Worm (Caenorhabditis elegans) whole organism, late embryonic: ENCODE data around the gene W08E12.2.
A peak's percentile ranks its signal among the peaks of the same experiment; 100 is the strongest.

Experiments
- C08G9.2 ChIP-seq: sonication (generic microtip); optimal IDR thresholded peaks from 2 replicates; lab custom pipeline; 2016; ENCODE audit warnings: mild to moderate bottlenecking, missing genetic modification characterization, moderate library complexity, missing compliant biosample characterization
- C38D4.7 ChIP-seq: fragments of 200-800 bp; sonication (Bioruptor generic); optimal IDR thresholded peaks from 2 replicates; lab custom pipeline; 2018; ENCODE audit warnings: mild to moderate bottlenecking, missing genetic modification characterization, moderate library complexity, missing compliant biosample characterization
- F13H6.1 ChIP-seq: sonication (generic microtip); optimal IDR thresholded peaks from 2 replicates; lab custom pipeline; 2016; ENCODE audit warnings: missing genetic modification characterization, missing compliant biosample characterization
- K09A11.1 ChIP-seq: sonication (generic microtip); optimal IDR thresholded peaks from 2 replicates; lab custom pipeline; 2017; ENCODE audit warnings: antibody characterized with exemption, mild to moderate bottlenecking, missing genetic modification characterization, missing compliant biosample characterization; ENCODE audit not compliant: insufficient read depth
- T23F11.4 ChIP-seq: fragments of 200-800 bp; sonication (Bioruptor generic); optimal IDR thresholded peaks from 2 replicates; lab custom pipeline; 2018; ENCODE audit warnings: mild to moderate bottlenecking, missing genetic modification characterization, missing compliant biosample characterization
- ahr-1 ChIP-seq: sonication (generic microtip); optimal IDR thresholded peaks from 2 replicates; lab custom pipeline; 2016; ENCODE audit warnings: missing genetic modification characterization, missing compliant biosample characterization
- ama-1 ChIP-seq: fragments of 150-350 bp; optimal IDR thresholded peaks from 2 replicates; lab custom pipeline; 2014
- ceh-14 ChIP-seq: sonication (generic microtip); optimal IDR thresholded peaks from 2 replicates; lab custom pipeline; 2016; ENCODE audit warnings: missing genotype, missing genetic modification characterization, missing compliant biosample characterization
- ceh-18 ChIP-seq: sonication (generic microtip); optimal IDR thresholded peaks from 2 replicates; lab custom pipeline; 2016; ENCODE audit warnings: missing genetic modification characterization, missing compliant biosample characterization
- ceh-19 ChIP-seq: fragments of 200-800 bp; sonication (Bioruptor generic); optimal IDR thresholded peaks from 2 replicates; lab custom pipeline; 2018; ENCODE audit warnings: mild to moderate bottlenecking, missing genetic modification characterization, missing compliant biosample characterization
- ceh-22 ChIP-seq: sonication (generic microtip); optimal IDR thresholded peaks from 2 replicates; lab custom pipeline; 2017; ENCODE audit warnings: missing biosample characterization, missing genetic modification characterization
- ceh-24 ChIP-seq: sonication (generic microtip); optimal IDR thresholded peaks from 2 replicates; lab custom pipeline; 2016; ENCODE audit warnings: mild to moderate bottlenecking, missing genetic modification characterization, missing compliant biosample characterization
- ceh-30 ChIP-seq: fragments of 150-350 bp; optimal IDR thresholded peaks from 2 replicates; lab custom pipeline; 2014; ENCODE audit warnings: missing biosample characterization, missing genetic modification characterization
- ceh-31 ChIP-seq: sonication (generic microtip); optimal IDR thresholded peaks from 2 replicates; lab custom pipeline; 2016; ENCODE audit warnings: missing genetic modification characterization, missing compliant biosample characterization
- ceh-34 ChIP-seq: sonication (generic microtip); optimal IDR thresholded peaks from 2 replicates; lab custom pipeline; 2016; ENCODE audit warnings: mild to moderate bottlenecking, missing genetic modification characterization, missing compliant biosample characterization
- ceh-6 ChIP-seq: fragments of 200-800 bp; sonication (Bioruptor generic); optimal IDR thresholded peaks from 2 replicates; lab custom pipeline; 2018; ENCODE audit warnings: mild to moderate bottlenecking, missing genetic modification characterization, missing compliant biosample characterization
- ceh-9 ChIP-seq: sonication (generic microtip); optimal IDR thresholded peaks from 2 replicates; lab custom pipeline; 2016; ENCODE audit warnings: mild to moderate bottlenecking, missing genetic modification characterization, inconsistent platforms, missing compliant biosample characterization
- che-1 ChIP-seq: sonication (generic microtip); optimal IDR thresholded peaks from 2 replicates; lab custom pipeline; 2016; ENCODE audit warnings: mild to moderate bottlenecking, missing genetic modification characterization, missing compliant biosample characterization
- elt-2 ChIP-seq: sonication (generic microtip); optimal IDR thresholded peaks from 2 replicates; lab custom pipeline; 2016; ENCODE audit warnings: missing genetic modification reagents, missing genetic modification characterization, missing compliant biosample characterization
- ets-4 ChIP-seq: sonication (generic microtip); optimal IDR thresholded peaks from 2 replicates; lab custom pipeline; 2016; ENCODE audit warnings: missing genetic modification characterization, missing compliant biosample characterization
- eyg-1 ChIP-seq: sonication (generic microtip); optimal IDR thresholded peaks from 2 replicates; lab custom pipeline; 2016; ENCODE audit warnings: missing genotype, missing genetic modification characterization, missing compliant biosample characterization
- fax-1 ChIP-seq: sonication (generic microtip); optimal IDR thresholded peaks from 2 replicates; lab custom pipeline; 2016; ENCODE audit warnings: missing genotype, missing genetic modification characterization, missing compliant biosample characterization
- fkh-10 ChIP-seq: fragments of 150-350 bp; optimal IDR thresholded peaks from 2 replicates; lab custom pipeline; 2014; ENCODE audit warnings: missing biosample characterization, missing genetic modification reagents, missing genetic modification characterization
- fkh-6 ChIP-seq: sonication (generic microtip); optimal IDR thresholded peaks from 2 replicates; lab custom pipeline; 2016; ENCODE audit warnings: missing genetic modification characterization, missing compliant biosample characterization
- gmeb-2 ChIP-seq: sonication (generic microtip); optimal IDR thresholded peaks from 2 replicates; lab custom pipeline; 2016; ENCODE audit warnings: missing genetic modification characterization, inconsistent platforms, missing compliant biosample characterization
- hlh-13 ChIP-seq: fragments of 200-800 bp; sonication (Bioruptor generic); optimal IDR thresholded peaks from 2 replicates; lab custom pipeline; 2018; ENCODE audit warnings: mild to moderate bottlenecking, missing genetic modification characterization, missing compliant biosample characterization
- lim-6 ChIP-seq: sonication (generic microtip); optimal IDR thresholded peaks from 2 replicates; lab custom pipeline; 2016; ENCODE audit warnings: missing genetic modification characterization, missing compliant biosample characterization
- lin-11 ChIP-seq: fragments of 200-800 bp; sonication (Bioruptor generic); optimal IDR thresholded peaks from 2 replicates; lab custom pipeline; 2018; ENCODE audit warnings: mild to moderate bottlenecking, missing genetic modification characterization, missing compliant biosample characterization
- madf-2 ChIP-seq: sonication (generic microtip); optimal IDR thresholded peaks from 2 replicates; lab custom pipeline; 2017; ENCODE audit warnings: missing genetic modification characterization, missing compliant biosample characterization
- mec-3 ChIP-seq: sonication (generic microtip); optimal IDR thresholded peaks from 2 replicates; lab custom pipeline; 2016; ENCODE audit warnings: borderline replicate concordance, missing genetic modification characterization, missing compliant biosample characterization
- nhr-11 ChIP-seq: fragments of 150-350 bp; optimal IDR thresholded peaks from 2 replicates; lab custom pipeline; 2014; ENCODE audit warnings: missing biosample characterization, missing genetic modification characterization
- odd-2 ChIP-seq: sonication (generic microtip); optimal IDR thresholded peaks from 2 replicates; lab custom pipeline; 2017; ENCODE audit warnings: antibody characterized with exemption, mild to moderate bottlenecking, missing genetic modification characterization, missing compliant biosample characterization
- pat-9 ChIP-seq: fragments of 200-800 bp; sonication (Bioruptor generic); optimal IDR thresholded peaks from 2 replicates; lab custom pipeline; 2018; ENCODE audit warnings: mild to moderate bottlenecking, missing genetic modification characterization, moderate library complexity, missing compliant biosample characterization
- pha-2 ChIP-seq: sonication (generic microtip); optimal IDR thresholded peaks from 2 replicates; lab custom pipeline; 2017; ENCODE audit warnings: mild to moderate bottlenecking, missing genetic modification characterization, missing compliant biosample characterization
- pha-4 ChIP-seq: fragments of 150-350 bp; optimal IDR thresholded peaks from 2 replicates; lab custom pipeline; 2018; ENCODE audit warnings: missing biosample characterization, missing genetic modification reagents, missing genetic modification characterization
- pros-1 ChIP-seq: fragments of 150-350 bp; optimal IDR thresholded peaks from 2 replicates; lab custom pipeline; 2014; ENCODE audit warnings: missing biosample characterization, missing genetic modification reagents, missing genetic modification characterization
- ref-2 ChIP-seq: sonication (generic microtip); optimal IDR thresholded peaks from 2 replicates; lab custom pipeline; 2016; ENCODE audit warnings: missing genetic modification characterization, missing compliant biosample characterization
- rnt-1 ChIP-seq: sonication (generic microtip); optimal IDR thresholded peaks from 2 replicates; lab custom pipeline; 2016; ENCODE audit warnings: missing genetic modification characterization, missing compliant biosample characterization
- sdc-2 ChIP-seq: sonication (generic microtip); optimal IDR thresholded peaks from 2 replicates; lab custom pipeline; 2016; ENCODE audit warnings: missing genotype, missing genetic modification characterization, missing compliant biosample characterization
- sox-2 ChIP-seq: fragments of 200-800 bp; sonication (Bioruptor generic); IDR thresholded peaks from 2 replicates; pipeline ENCODE4 v1.3.6; 2022; ENCODE audit warnings: missing genetic modification reagents, missing genetic modification characterization, missing compliant biosample characterization
- sox-4 ChIP-seq: sonication (generic microtip); optimal IDR thresholded peaks from 2 replicates; lab custom pipeline; 2017; ENCODE audit warnings: mild to moderate bottlenecking, missing genetic modification characterization, inconsistent platforms, missing compliant biosample characterization
- syd-9 ChIP-seq: sonication (generic microtip); optimal IDR thresholded peaks from 2 replicates; lab custom pipeline; 2016; ENCODE audit warnings: mild to moderate bottlenecking, missing genetic modification characterization, moderate library complexity, missing compliant biosample characterization
- tbx-2 ChIP-seq: sonication (generic microtip); optimal IDR thresholded peaks from 2 replicates; lab custom pipeline; 2016; ENCODE audit warnings: missing genetic modification characterization, missing compliant biosample characterization
- tbx-7 ChIP-seq: sonication (generic microtip); optimal IDR thresholded peaks from 2 replicates; lab custom pipeline; 2016; ENCODE audit warnings: missing genotype, missing genetic modification characterization, missing compliant biosample characterization
- ttx-3 ChIP-seq: sonication (generic microtip); optimal IDR thresholded peaks from 2 replicates; lab custom pipeline; 2016; ENCODE audit warnings: missing genetic modification reagents, missing genetic modification characterization, missing compliant biosample characterization
- unc-3 ChIP-seq, 2 experiments: fragments of 200-800 bp in 1 of 2; sonication (Bioruptor generic) in 1 of 2; sonication (generic microtip) in 1 of 2; conservative IDR thresholded peaks in 1 of 2; optimal IDR thresholded peaks in 1 of 2; 2 replicates each; pipeline versions ENCODE4 v1.3.6 to Lab custom; 2016 to 2022; ENCODE audit warnings: missing compliant biosample characterization in 2 of 2, missing genetic modification characterization in 2 of 2, missing genetic modification reagents in 1 of 2
- unc-42 ChIP-seq: sonication (generic microtip); optimal IDR thresholded peaks from 2 replicates; lab custom pipeline; 2016; ENCODE audit warnings: missing genotype, missing genetic modification characterization, missing compliant biosample characterization
- unc-55 ChIP-seq: sonication (generic microtip); optimal IDR thresholded peaks from 2 replicates; lab custom pipeline; 2017; ENCODE audit warnings: missing biosample characterization, missing genetic modification reagents, missing genetic modification characterization
- zip-5 ChIP-seq: sonication (generic microtip); optimal IDR thresholded peaks from 2 replicates; lab custom pipeline; 2016; ENCODE audit warnings: missing genetic modification characterization, missing compliant biosample characterization
- ztf-16 ChIP-seq: sonication (generic microtip); optimal IDR thresholded peaks from 2 replicates; lab custom pipeline; 2017; ENCODE audit warnings: missing genetic modification characterization, missing compliant biosample characterization

Gene W08E12.2

ce11 chrIV:3294553-3295185 is 11.0 kb upstream of the W08E12.2 start, which contains the start of gene W08E12.7 (continued):
- peak; percentile 79 for TF ChIP-seq elt-2 (tag; lab: Kevin White, UChicago)
- peak; percentile 84 for TF ChIP-seq ets-4 (tag; lab: Kevin White, UChicago)
- TF ChIP-seq ceh-31 (tag; lab: Kevin White, UChicago): peak; percentile 94
- peak; percentile 49 for TF ChIP-seq sox-2 (GFP tag; lab: Robert Waterston, UW)
- peak; percentile 68 for TF ChIP-seq ttx-3
- peak; percentile 63 for TF ChIP-seq unc-55 (GFP tag; lab: Kevin White, UChicago)
- TF ChIP-seq F13H6.1: peak; percentile 57
- no peak for TF ChIP-seq ceh-9 (tag; lab: Kevin White, UChicago)
- peak; percentile 42 for TF ChIP-seq eyg-1
- TF ChIP-seq madf-2 (tag; lab: Kevin White, UChicago): peak; percentile 60
- no peak for TF ChIP-seq ceh-22 (tag; lab: Kevin White, UChicago)
- peak; percentile 21 for TF ChIP-seq ceh-24 (tag; lab: Kevin White, UChicago)
- TF ChIP-seq ahr-1 (tag; lab: Kevin White, UChicago): peak; percentile 25
- TF ChIP-seq gmeb-2 (tag; lab: Kevin White, UChicago): no peak
- peak; percentile 0 for TF ChIP-seq sdc-2
- no peak for TF ChIP-seq fkh-6
- peak; percentile 35 for TF ChIP-seq syd-9 (tag; lab: Kevin White, UChicago)
- TF ChIP-seq rnt-1 (tag; lab: Kevin White, UChicago): peak; percentile 86
- peak; percentile 91 for TF ChIP-seq ref-2 (tag; lab: Kevin White, UChicago)
- TF ChIP-seq tbx-7: peak; percentile 33
- peak; percentile 72 for TF ChIP-seq unc-42 (tag; lab: Kevin White, UChicago)
- TF ChIP-seq C08G9.2: peak; percentile 65
- peak; percentile 47 for TF ChIP-seq zip-5 (tag; lab: Kevin White, UChicago)
- TF ChIP-seq pat-9 (tag; lab: Kevin White, UChicago): peak; percentile 35
- TF ChIP-seq ceh-6 (GFP tag; lab: Kevin White, UChicago): peak; percentile 22
- TF ChIP-seq hlh-13 (GFP tag; lab: Kevin White, UChicago): no peak
- TF ChIP-seq C38D4.7: peak; percentile 5
- no peak for TF ChIP-seq fkh-10 (GFP tag; lab: Kevin White, UChicago)
- TF ChIP-seq pha-4: no peak
- peak; percentile 87 for TF ChIP-seq ceh-18 (tag; lab: Kevin White, UChicago)
- peak; percentile 36 for TF ChIP-seq pros-1 (tag; lab: Kevin White, UChicago)
- TF ChIP-seq ceh-14 (tag; lab: Kevin White, UChicago): peak; percentile 78
- peak; percentile 25 for TF ChIP-seq che-1
- TF ChIP-seq odd-2 (tag; lab: Kevin White, UChicago): no peak
- no peak for TF ChIP-seq lim-6 (tag; lab: Kevin White, UChicago)
- peak; percentile 17 for TF ChIP-seq lin-11 (tag; lab: Kevin White, UChicago)
- peak; percentile 91 for TF ChIP-seq tbx-2
- no peak for TF ChIP-seq mec-3 (tag; lab: Kevin White, UChicago)
- TF ChIP-seq K09A11.1 (tag; lab: Kevin White, UChicago): peak; percentile 41
- peak; percentile 23 for TF ChIP-seq ceh-30 (tag; lab: Kevin White, UChicago)
- peak; percentile 41 for TF ChIP-seq ztf-16 (tag; lab: Kevin White, UChicago)
- TF ChIP-seq ama-1 (lab: Kevin White, UChicago): no peak
- peak; percentile 49 for TF ChIP-seq unc-3 (GFP tag; conservative IDR thresholded peaks at IDR 0.05; lab: Robert Waterston, UW)
- peak; percentile 60 for TF ChIP-seq unc-3 (tag; optimal IDR thresholded peaks at IDR 0.05; lab: Kevin White, UChicago)
- no peak for TF ChIP-seq sox-4 (tag; lab: Kevin White, UChicago)
- peak; percentile 15 for TF ChIP-seq ceh-19
- peak; percentile 78 for TF ChIP-seq fax-1 (tag; lab: Kevin White, UChicago)
- TF ChIP-seq nhr-11 (tag; lab: Kevin White, UChicago): no peak
- peak; percentile 15 for TF ChIP-seq pha-2
- TF ChIP-seq ceh-34 (tag; lab: Kevin White, UChicago): peak; percentile 91
- peak; percentile 17 for TF ChIP-seq T23F11.4 (GFP tag; lab: Kevin White, UChicago)
